Worm (Caenorhabditis elegans): ENCODE results near the gene set-15.

DNA sequence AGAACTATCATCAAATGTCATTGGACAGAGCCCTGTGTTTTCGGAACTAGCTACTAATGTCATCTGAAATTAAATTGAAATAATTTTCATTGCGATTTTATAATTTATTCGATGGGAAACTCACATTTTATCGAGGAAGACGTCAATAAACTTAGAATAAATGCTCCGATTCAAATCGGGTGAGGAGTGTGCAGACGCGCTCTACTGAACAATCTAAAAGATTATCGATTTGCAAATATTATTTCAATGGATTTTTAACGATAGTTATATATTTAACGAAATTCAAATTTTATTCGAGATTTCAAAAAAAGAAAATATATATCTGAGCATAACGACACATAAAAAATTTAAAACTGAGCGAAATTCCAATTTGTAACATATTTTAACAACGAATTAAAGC is 19.1 kb upstream of the set-15 start, which contains the start of gene eor-1:
- no peak for TF ChIP-seq hsf-1 (GFP tag; IDR thresholded peaks at IDR 0.05)
- peak; percentile 15 for TF ChIP-seq snpc-4 (GFP tag; optimal IDR thresholded peaks at IDR 0.05)
- peak in 2 of 4 experiments; percentile 6 to 58 for TF ChIP-seq snpc-4 (tag; optimal IDR thresholded peaks at IDR 0.05)

Data from whole organism, young adult.